Fruit fly (Drosophila melanogaster): ENCODE measurements around the gene CG10958.

The CG10958 gene

DNA sequence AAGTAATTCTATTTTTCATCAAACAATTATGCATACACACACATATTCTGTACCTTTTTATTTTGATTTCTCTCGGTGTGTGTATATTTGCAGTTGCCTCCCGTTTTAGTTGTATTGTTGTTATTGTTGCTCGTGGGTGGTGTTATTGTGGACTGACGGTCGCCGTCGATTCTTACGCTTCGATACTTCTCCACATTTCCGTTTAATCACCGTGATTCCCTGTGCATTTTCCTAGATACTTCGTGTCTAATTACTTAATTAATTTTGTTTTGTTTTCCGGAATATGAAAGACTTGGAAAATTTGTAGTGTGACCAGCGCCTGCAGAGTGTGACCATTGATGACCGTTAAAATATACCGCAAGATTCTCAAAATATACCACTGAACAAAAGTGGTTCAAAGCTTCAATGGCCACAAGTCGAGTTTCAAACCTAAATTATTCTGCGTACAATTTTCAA is 38.3 kb upstream of the CG10958 start, which contains the start of gene UbcE2H (continued):
- TF ChIP-seq CG1529 (GFP tag; optimal IDR thresholded peaks at IDR 0.05) (peak; percentile 8), zf30C (GFP tag; optimal IDR thresholded peaks at IDR 0.05) (peak; percentile 27), MBD-R2 (GFP tag; IDR thresholded peaks at IDR 0.05) (peak; percentile 35; the same call in 1 of the 2 replicates), inv (GFP tag; IDR thresholded peaks at IDR 0.05; ENCODE audit: partially characterized antibody) (no peak), CG1602 (GFP tag; optimal IDR thresholded peaks at IDR 0.05) (no peak), Hr78 (GFP tag; optimal IDR thresholded peaks at IDR 0.05) (peak in 1 of 2 experiments; percentile 30), jumu (GFP tag; optimal IDR thresholded peaks at IDR 0.05) (no peak), trem (tag; optimal IDR thresholded peaks at IDR 0.05) (peak; percentile 63), Meics (GFP tag; optimal IDR thresholded peaks at IDR 0.05) (no peak), gem (tag; optimal IDR thresholded peaks at IDR 0.05) (no peak), gfzf (GFP tag; optimal IDR thresholded peaks at IDR 0.05) (peak; percentile 96), chif (GFP tag; optimal IDR thresholded peaks at IDR 0.05) (no peak), Trl (optimal IDR thresholded peaks at IDR 0.05) (no peak), Trl (GFP tag; optimal IDR thresholded peaks at IDR 0.05) (no peak), ERR (GFP tag; optimal IDR thresholded peaks at IDR 0.05) (no peak), Med (GFP tag) (peak; percentile 68), HHEX (GFP tag; optimal IDR thresholded peaks at IDR 0.05) (peak; percentile 27), Dll (GFP tag; IDR thresholded peaks at IDR 0.05; ENCODE audit: partially characterized antibody) (no peak), klu (GFP tag; IDR thresholded peaks at IDR 0.05) (no peak), maf-S (GFP tag; optimal IDR thresholded peaks at IDR 0.05) (no peak), br (optimal IDR thresholded peaks at IDR 0.05) (no peak), Doc3 (GFP tag; IDR thresholded peaks at IDR 0.05; ENCODE audit: partially characterized antibody) (no peak), toy (GFP tag; IDR thresholded peaks at IDR 0.05) (no peak), dysf (GFP tag; IDR thresholded peaks at IDR 0.05) (no peak), CG1233 (GFP tag; optimal IDR thresholded peaks at IDR 0.05) (peak; percentile 29), CG33213 (GFP tag; optimal IDR thresholded peaks at IDR 0.05) (peak; percentile 47), pb (GFP tag; optimal IDR thresholded peaks at IDR 0.05) (no peak), CG17361 (GFP tag; IDR thresholded peaks at IDR 0.05) (no peak), CG17612 (GFP tag; IDR thresholded peaks at IDR 0.05) (no peak), CG34422 (GFP tag; IDR thresholded peaks at IDR 0.05) (peak; percentile 11; the same call in 1 of the 3 replicates), CkIIα-i1 (GFP tag; IDR thresholded peaks at IDR 0.05) (no peak), CG11560 (tag; IDR thresholded peaks at IDR 0.05) (no peak), CG9797 (GFP tag; optimal IDR thresholded peaks at IDR 0.05) (peak; percentile 92), NC2β (GFP tag; optimal IDR thresholded peaks at IDR 0.05) (peak; percentile 3), CG4707 (GFP tag; optimal IDR thresholded peaks at IDR 0.05) (no peak)

DNA sequence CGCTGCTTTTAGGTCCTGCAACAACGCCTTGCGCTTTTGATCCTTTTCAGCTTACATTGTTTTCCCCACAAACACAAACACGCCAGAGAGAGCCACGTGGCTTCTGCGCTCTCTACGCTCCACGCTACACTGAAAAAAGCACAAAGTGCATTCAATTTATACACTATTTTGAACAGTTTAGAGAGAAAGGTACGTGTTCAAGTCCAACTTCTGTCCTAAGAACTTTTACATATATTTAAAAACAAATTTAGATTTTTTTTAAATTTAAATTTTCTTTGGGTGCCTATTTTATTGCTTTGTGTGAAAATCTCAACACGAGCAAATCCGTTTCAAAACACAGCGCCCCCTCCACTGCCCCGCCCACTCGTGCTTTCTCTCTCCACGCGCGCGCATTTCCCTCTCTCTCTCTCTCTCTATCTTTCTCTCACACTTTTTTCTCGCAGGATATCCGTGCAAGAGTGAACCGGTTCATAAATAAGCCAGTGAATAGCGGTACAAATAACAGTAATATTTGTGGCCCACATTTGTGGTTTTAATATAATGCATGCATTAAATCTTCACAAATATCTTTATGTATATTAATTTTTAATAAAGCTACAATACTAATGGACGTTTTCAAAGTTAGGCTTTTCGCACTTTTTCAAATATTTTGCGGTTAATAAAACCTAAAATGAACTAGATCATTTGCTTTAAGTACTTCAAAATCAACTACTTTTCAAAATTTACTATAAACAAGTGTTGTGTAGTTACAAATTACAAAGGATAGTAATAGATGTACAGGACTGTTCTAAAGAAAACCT is 31.9 kb upstream of the CG10958 start:
- peak; percentile 49 for TF ChIP-seq MTF-1 (GFP tag; optimal IDR thresholded peaks at IDR 0.05; ENCODE audit: borderline replicate concordance)
- no peak for TF ChIP-seq lov (optimal IDR thresholded peaks at IDR 0.05)
- TF ChIP-seq lov (GFP tag; IDR thresholded peaks at IDR 0.05) = peak; percentile 87; the same call in 1 of the 3 replicates
- TF ChIP-seq wek (GFP tag; optimal IDR thresholded peaks at IDR 0.05) = no peak
- no peak for TF ChIP-seq eyg (GFP tag; optimal IDR thresholded peaks at IDR 0.05)
- peak; percentile 90 for TF ChIP-seq CG2199 (GFP tag; IDR thresholded peaks at IDR 0.05)
- peak; percentile 65 for TF ChIP-seq CG10654 (GFP tag; optimal IDR thresholded peaks at IDR 0.05)
- peak; percentile 88 for TF ChIP-seq so (GFP tag; IDR thresholded peaks at IDR 0.05)
- no peak for TF ChIP-seq cad (GFP tag; optimal IDR thresholded peaks at IDR 0.05)
- peak; percentile 17 for TF ChIP-seq pb (GFP tag; optimal IDR thresholded peaks at IDR 0.05)
- peak; percentile 67 for TF ChIP-seq CG34376 (GFP tag; optimal IDR thresholded peaks at IDR 0.05)
- TF ChIP-seq rib (GFP tag; IDR thresholded peaks at IDR 0.05) = peak; percentile 78
- TF ChIP-seq CG12391 (tag; optimal IDR thresholded peaks at IDR 0.05) = peak; percentile 86
- no peak for TF ChIP-seq CG33557 (GFP tag; optimal IDR thresholded peaks at IDR 0.05)
- peak; percentile 84 for TF ChIP-seq CG14050 (GFP tag; IDR thresholded peaks at IDR 0.05)
- TF ChIP-seq row (GFP tag; IDR thresholded peaks at IDR 0.05) = peak; percentile 92
- TF ChIP-seq BtbVII (GFP tag; optimal IDR thresholded peaks at IDR 0.05) = peak; percentile 81
- peak; percentile 87 for TF ChIP-seq chm (GFP tag; IDR thresholded peaks at IDR 0.05)

All from whole organism, embryonic.